Worm (Caenorhabditis elegans): ENCODE results near the gene frpr-14.

The frpr-14 gene

ce11 chrII:674116-674515 is 23.4 kb downstream of the frpr-14 start, which contains the start of gene Y39F10C.3 (continued):
- TF ChIP-seq hrde-1 (tag; optimal IDR thresholded peaks at IDR 0.05; ENCODE audit: borderline replicate concordance) = no peak

- no peak for TF ChIP-seq akir-1 (GFP tag; optimal IDR thresholded peaks at IDR 0.05)
- TF ChIP-seq mxl-1 (tag; optimal IDR thresholded peaks at IDR 0.05) = no peak
- no peak for TF ChIP-seq aptf-2 (GFP tag; conservative IDR thresholded peaks at IDR 0.05)
- TF ChIP-seq ekl-4 (GFP tag; IDR thresholded peaks at IDR 0.05) = no peak
- no peak for TF ChIP-seq K12H6.12 (tag; optimal IDR thresholded peaks at IDR 0.05)
- TF ChIP-seq F57C9.4 (tag; optimal IDR thresholded peaks at IDR 0.05) = no peak
- TF ChIP-seq F33H1.4 (GFP tag; IDR thresholded peaks at IDR 0.05) = no peak
- no peak for TF ChIP-seq ztf-25 (GFP tag; IDR thresholded peaks at IDR 0.05)
- no peak for TF ChIP-seq T07F8.4 (tag; optimal IDR thresholded peaks at IDR 0.05)
- no peak for TF ChIP-seq mel-28 (tag; optimal IDR thresholded peaks at IDR 0.05; ENCODE audit: borderline replicate concordance)
- TF ChIP-seq nhr-80 (tag; optimal IDR thresholded peaks at IDR 0.05) = no peak
- no peak for TF ChIP-seq rec-8 (tag; optimal IDR thresholded peaks at IDR 0.05)
- TF ChIP-seq B0035.1 (tag; optimal IDR thresholded peaks at IDR 0.05) = no peak
- no peak for TF ChIP-seq madf-6 (GFP tag; IDR thresholded peaks at IDR 0.05)
- no peak for TF ChIP-seq ztf-6 (GFP tag; IDR thresholded peaks at IDR 0.05)
- no peak for TF ChIP-seq mes-4 (tag; optimal IDR thresholded peaks at IDR 0.05)
- no peak for TF ChIP-seq ceh-58 (GFP tag; IDR thresholded peaks at IDR 0.05)
Measured at ce11 chrII:675303-675702, 24.5 kb downstream of the frpr-14 start, which contains the start of gene Y39F10C.1. Gene Y39F10C.1, plus strand, starts transcription at chrII:675603.

ce11 chrII:675822-676221 is 25.1 kb downstream of the frpr-14 start:
- TF ChIP-seq B0261.1 (tag; optimal IDR thresholded peaks at IDR 0.05) (no peak), let-526 (GFP tag; IDR thresholded peaks at IDR 0.05) (no peak), madf-6 (GFP tag; IDR thresholded peaks at IDR 0.05) (no peak), ztf-22 (GFP tag; optimal IDR thresholded peaks at IDR 0.05) (no peak), hmg-20 (GFP tag; IDR thresholded peaks at IDR 0.05) (no peak), zfh-2 (GFP tag; conservative IDR thresholded peaks at IDR 0.05) (no peak), lsy-27 (tag; optimal IDR thresholded peaks at IDR 0.05; ENCODE audit: borderline replicate concordance, insufficient read depth) (no peak), madf-3 (GFP tag; IDR thresholded peaks at IDR 0.05) (no peak), ceh-27 (GFP tag; optimal IDR thresholded peaks at IDR 0.05) (no peak), mxl-1 (tag; optimal IDR thresholded peaks at IDR 0.05) (no peak), tbp1 (GFP tag; optimal IDR thresholded peaks at IDR 0.05) (no peak), K11D2.4 (GFP tag; IDR thresholded peaks at IDR 0.05) (no peak), ccch-3 (GFP tag; optimal IDR thresholded peaks at IDR 0.05) (no peak), C17E4.6 (GFP tag; IDR thresholded peaks at IDR 0.05) (no peak), F39B2.1 (GFP tag; IDR thresholded peaks at IDR 0.05) (no peak), F57C9.4 (tag; optimal IDR thresholded peaks at IDR 0.05) (no peak), hrde-1 (tag; optimal IDR thresholded peaks at IDR 0.05; ENCODE audit: borderline replicate concordance) (no peak), F57A8.1 (GFP tag; optimal IDR thresholded peaks at IDR 0.05) (no peak), hlh-26 (GFP tag; conservative IDR thresholded peaks at IDR 0.05) (no peak)

ce11 chrII:678581-678980 is 27.8 kb downstream of the frpr-14 start, which contains the start of gene T02H6.9:
Gene T02H6.9, plus strand, starts transcription at chrII:678881.
- TF ChIP-seq mes-4 (tag; optimal IDR thresholded peaks at IDR 0.05) = no peak
- TF ChIP-seq ceh-27 (GFP tag; optimal IDR thresholded peaks at IDR 0.05) = no peak
